Worm (Caenorhabditis elegans): ENCODE results near the gene art-1.
A peak's percentile ranks its signal among the peaks of the same experiment; 100 is the strongest.
"Not testable (repeated sequence)": the region's sequence is repeated elsewhere in the genome, so short reads cannot be mapped to it uniquely, and the experiment has no call there.

The art-1 gene

DNA sequence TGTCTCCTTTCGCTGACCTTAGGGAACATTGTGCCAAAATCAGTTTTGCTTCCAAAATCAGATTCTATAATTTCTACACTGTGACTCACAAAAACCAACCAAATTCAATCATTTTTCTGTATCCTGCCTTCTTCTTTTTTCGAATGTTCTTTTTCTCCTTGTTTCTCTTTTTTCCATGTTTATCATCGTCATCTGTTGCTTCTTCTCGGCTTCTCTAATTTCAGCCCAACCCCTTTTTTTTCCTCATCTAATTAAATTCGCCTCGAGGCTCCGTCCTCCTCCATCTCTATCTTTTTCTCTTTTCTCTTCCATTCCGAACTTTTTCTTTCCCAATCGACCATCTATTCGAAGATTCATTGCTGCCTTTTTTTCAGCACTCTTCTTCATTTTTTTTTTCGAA lies 22.6 kb upstream of the art-1 start, which contains the start of gene unc-104:
unc-104 (plus strand) TSS at position 311 of the 400 bp plus-strand sequence.
- TF ChIP-seq ces-1 (GFP tag; optimal IDR thresholded peaks at IDR 0.05) (peak; percentile 72), ceh-83 (GFP tag; optimal IDR thresholded peaks at IDR 0.05) (no peak), bed-3 (GFP tag; optimal IDR thresholded peaks at IDR 0.05) (no peak), flh-1 (GFP tag; optimal IDR thresholded peaks at IDR 0.05) (no peak), lin-13 (tag; optimal IDR thresholded peaks at IDR 0.05) (no peak)

DNA sequence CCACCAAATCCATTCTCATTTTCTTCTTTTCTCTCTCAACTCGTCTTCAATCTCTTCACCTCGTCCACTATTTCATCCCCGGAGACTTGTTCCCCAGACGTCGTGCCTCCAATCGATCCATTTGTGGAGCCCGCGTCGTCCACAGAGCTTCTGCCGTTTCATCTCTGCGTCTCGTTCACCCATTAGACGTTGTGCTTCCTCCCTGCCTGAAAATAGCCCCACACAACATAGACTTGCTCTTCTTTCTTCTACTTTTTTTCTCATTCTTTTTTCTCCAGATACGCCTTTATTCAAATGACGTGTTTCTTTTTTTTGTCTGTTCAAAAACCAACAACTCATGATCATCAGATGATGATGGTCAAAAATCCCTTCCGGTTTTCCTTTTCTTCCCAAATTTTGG lies 20.9 kb upstream of the art-1 start:
- TF ChIP-seq blmp-1 (tag; optimal IDR thresholded peaks at IDR 0.05) (no peak), ces-1 (GFP tag; optimal IDR thresholded peaks at IDR 0.05) (peak; percentile 71)

DNA sequence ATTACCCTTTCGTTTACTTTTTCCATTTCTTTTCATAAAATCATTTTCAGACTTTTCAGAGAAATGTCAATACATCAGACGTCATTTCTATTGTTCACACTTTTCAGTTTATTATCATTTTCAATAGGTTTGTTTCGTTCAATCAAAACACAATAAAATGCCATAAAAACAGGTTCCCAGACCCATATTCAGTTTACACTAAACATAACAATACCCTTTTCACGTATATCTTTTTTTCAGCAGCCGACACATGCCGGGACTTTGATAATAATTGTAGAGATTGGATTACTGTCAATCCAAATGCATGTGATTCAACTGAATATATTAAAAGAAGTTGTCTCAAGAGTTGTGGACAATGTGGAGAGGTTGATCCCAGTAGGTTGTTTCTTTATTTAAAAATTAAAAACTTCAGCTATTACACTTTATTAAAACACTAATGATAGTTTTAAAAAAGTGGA lies 17.8 kb upstream of the art-1 start, which contains the start of gene C15F1.1:
C15F1.1 (plus strand) TSS at position 51 of the 458 bp plus-strand sequence.
- TF ChIP-seq drap-1 (GFP tag; optimal IDR thresholded peaks at IDR 0.05) = no peak
- no peak for TF ChIP-seq flh-1 (GFP tag; optimal IDR thresholded peaks at IDR 0.05)
- no peak for TF ChIP-seq nhr-2 (tag; optimal IDR thresholded peaks at IDR 0.05)
- TF ChIP-seq M03D4.4 (tag; optimal IDR thresholded peaks at IDR 0.05) = no peak
- TF ChIP-seq nhr-76 (tag; optimal IDR thresholded peaks at IDR 0.05) = no peak
- TF ChIP-seq unc-62 (GFP tag; optimal IDR thresholded peaks at IDR 0.05) = no peak
- TF ChIP-seq ceh-43 (GFP tag; optimal IDR thresholded peaks at IDR 0.05) = no peak
- TF ChIP-seq sptf-1 (tag; optimal IDR thresholded peaks at IDR 0.05) = no peak
- TF ChIP-seq ceh-39 (tag; optimal IDR thresholded peaks at IDR 0.05) = no peak
- no peak for TF ChIP-seq tbx-8 (GFP tag; optimal IDR thresholded peaks at IDR 0.05)
- TF ChIP-seq ceh-83 (GFP tag; optimal IDR thresholded peaks at IDR 0.05) = no peak
- TF ChIP-seq zip-8 (tag; optimal IDR thresholded peaks at IDR 0.05) = no peak

DNA sequence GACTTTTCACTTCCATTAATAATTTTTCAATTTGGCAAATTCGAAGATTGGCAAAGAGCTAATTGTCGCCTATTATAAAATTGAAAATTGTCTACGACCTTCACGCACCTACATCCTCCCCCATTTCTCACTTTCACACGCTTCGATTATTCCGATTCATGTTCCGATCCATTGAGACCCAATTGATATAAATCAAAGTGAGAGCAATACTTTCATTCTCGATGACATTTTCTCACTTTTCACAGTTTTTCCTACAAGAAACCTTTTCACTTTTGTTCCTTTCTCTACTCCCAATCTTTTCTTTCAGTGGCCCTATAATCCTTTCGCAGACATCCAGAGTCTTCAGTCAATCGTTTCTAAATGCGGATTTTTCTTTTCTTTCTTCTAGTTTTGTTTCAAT lies 7.6 kb upstream of the art-1 start, which contains the start of gene C15F1.2:
C15F1.2 (plus strand) TSS at position 308 of the 400 bp plus-strand sequence.
- TF ChIP-seq blmp-1 (tag; optimal IDR thresholded peaks at IDR 0.05) (peak; percentile 44), lin-13 (tag; optimal IDR thresholded peaks at IDR 0.05) (no peak), bed-3 (GFP tag; optimal IDR thresholded peaks at IDR 0.05) (no peak), ces-1 (GFP tag; optimal IDR thresholded peaks at IDR 0.05) (no peak), ham-2 (GFP tag; optimal IDR thresholded peaks at IDR 0.05) (no peak), unc-62 (GFP tag; optimal IDR thresholded peaks at IDR 0.05) (no peak), drap-1 (GFP tag; optimal IDR thresholded peaks at IDR 0.05) (no peak)

DNA sequence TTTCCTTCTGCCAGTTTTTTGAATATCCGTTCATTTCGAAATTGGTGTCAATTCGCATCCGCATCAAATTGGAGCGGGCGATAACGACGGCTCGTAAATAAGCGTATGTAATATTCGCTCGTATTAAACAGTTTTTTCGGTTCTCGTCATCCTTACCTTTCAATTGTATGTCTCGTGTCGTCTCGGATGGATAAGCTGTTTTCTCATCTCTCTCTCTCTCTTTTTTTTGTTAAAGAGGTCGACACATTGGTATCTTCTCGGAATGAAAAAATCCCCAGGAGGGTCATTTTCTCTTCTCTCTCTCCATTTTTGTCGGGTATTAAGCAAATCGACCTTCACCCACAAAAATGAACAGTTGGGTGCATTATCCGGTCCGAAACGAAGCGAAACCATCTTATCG lies 6.9 kb upstream of the art-1 start:
- TF ChIP-seq sem-2 (GFP tag; optimal IDR thresholded peaks at IDR 0.05) (no peak), zip-8 (tag; optimal IDR thresholded peaks at IDR 0.05) (no peak), ceh-39 (tag; optimal IDR thresholded peaks at IDR 0.05) (no peak), elt-1 (tag; optimal IDR thresholded peaks at IDR 0.05; ENCODE audit: borderline replicate concordance, insufficient read depth) (no peak), ceh-83 (GFP tag; optimal IDR thresholded peaks at IDR 0.05) (no peak), mab-5 (tag; optimal IDR thresholded peaks at IDR 0.05) (no peak), flh-1 (GFP tag; optimal IDR thresholded peaks at IDR 0.05) (no peak), drap-1 (GFP tag; optimal IDR thresholded peaks at IDR 0.05) (no peak)

DNA sequence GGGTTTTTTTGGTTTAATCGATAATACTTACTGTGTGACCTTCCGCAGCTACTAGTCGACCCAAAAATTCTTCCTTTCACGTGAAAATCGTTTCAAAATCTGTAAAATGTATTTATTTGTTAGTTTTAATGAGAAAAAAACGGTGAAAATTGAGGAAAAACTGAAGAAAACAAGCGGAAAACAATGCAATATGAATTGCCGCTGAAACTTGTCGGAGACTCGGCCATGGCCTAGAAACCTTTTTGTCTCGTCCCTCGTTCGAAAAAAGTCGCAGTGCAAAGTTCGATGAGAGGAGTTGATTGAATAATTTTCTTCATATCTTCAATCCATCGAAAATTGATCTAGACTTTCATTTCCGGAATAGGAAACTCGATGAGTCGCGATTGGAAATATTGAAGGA lies 5.7 kb upstream of the art-1 start, which contains the start of gene C15F1.8:
C15F1.8 (minus strand) TSS at position 101 of the 400 bp plus-strand sequence.
- not testable (repeated sequence) for TF ChIP-seq unc-62 (GFP tag; optimal IDR thresholded peaks at IDR 0.05); hlh-1 (tag; optimal IDR thresholded peaks at IDR 0.05); tbx-8 (GFP tag; optimal IDR thresholded peaks at IDR 0.05)

DNA sequence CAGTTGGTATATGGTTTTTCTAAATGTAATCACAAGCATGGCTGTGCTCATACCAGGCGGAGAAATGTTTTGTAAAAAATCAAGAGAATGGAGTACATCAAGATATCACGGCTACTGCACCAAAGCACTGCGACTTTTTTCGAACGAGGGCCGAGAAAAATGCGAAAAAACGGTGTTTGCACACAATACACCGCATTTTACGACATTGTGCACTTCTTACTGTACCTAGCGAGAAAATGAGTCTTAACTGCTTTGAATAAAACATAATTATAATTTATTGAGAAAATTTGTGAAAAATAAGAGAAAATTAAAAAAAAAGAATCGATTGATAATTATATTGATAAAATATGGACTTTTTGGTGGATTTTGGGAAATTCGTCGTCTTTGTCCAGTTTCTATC lies 3.7 kb upstream of the art-1 start:
- TF ChIP-seq nhr-76 (tag; optimal IDR thresholded peaks at IDR 0.05) = no peak
- TF ChIP-seq lsy-2 (tag; optimal IDR thresholded peaks at IDR 0.05) = peak; percentile 82
- no peak for TF ChIP-seq tbx-8 (GFP tag; optimal IDR thresholded peaks at IDR 0.05)
- TF ChIP-seq M03D4.4 (tag; optimal IDR thresholded peaks at IDR 0.05) = no peak
- peak; percentile 3 for TF ChIP-seq mep-1 (tag; optimal IDR thresholded peaks at IDR 0.05)
- no peak for TF ChIP-seq mls-2 (tag; optimal IDR thresholded peaks at IDR 0.05)
- TF ChIP-seq ceh-39 (tag; optimal IDR thresholded peaks at IDR 0.05) = no peak

DNA sequence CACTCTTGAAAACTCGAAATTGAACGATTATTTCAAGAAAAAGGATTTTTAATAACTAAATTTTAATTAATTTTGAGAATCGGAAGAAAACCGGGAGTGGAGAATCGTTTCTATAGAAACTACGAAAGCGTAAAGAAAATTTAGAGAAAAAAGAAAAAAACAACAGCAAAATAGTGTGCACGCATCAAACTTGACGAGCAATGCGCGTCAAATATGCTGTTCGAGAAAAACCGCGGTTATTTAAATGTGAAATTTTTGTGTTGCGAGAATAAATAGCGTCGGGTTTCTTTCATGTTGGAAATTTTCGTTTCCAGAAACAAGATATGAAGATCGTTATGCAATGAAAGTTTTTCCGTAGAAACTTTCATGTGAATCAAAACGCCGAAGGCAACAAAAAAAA lies 2.0 kb upstream of the art-1 start:
- no peak for TF ChIP-seq ceh-83 (GFP tag; optimal IDR thresholded peaks at IDR 0.05)
- peak; percentile 26 for TF ChIP-seq mep-1 (tag; optimal IDR thresholded peaks at IDR 0.05)
- TF ChIP-seq unc-39 (tag; optimal IDR thresholded peaks at IDR 0.05) = no peak
- TF ChIP-seq pha-4 (tag; optimal IDR thresholded peaks at IDR 0.05) = peak; percentile 50
- no peak for TF ChIP-seq mls-2 (tag; optimal IDR thresholded peaks at IDR 0.05)
- no peak for TF ChIP-seq cnd-1 (tag; optimal IDR thresholded peaks at IDR 0.05)
- TF ChIP-seq lin-13 (tag; optimal IDR thresholded peaks at IDR 0.05) = peak; percentile 17
- no peak for TF ChIP-seq nhr-28 (tag; optimal IDR thresholded peaks at IDR 0.05)
- TF ChIP-seq sptf-1 (tag; optimal IDR thresholded peaks at IDR 0.05) = no peak
- no peak for TF ChIP-seq unc-120 (tag; optimal IDR thresholded peaks at IDR 0.05; ENCODE audit: poor library complexity, severe bottlenecking)
- TF ChIP-seq nhr-2 (tag; optimal IDR thresholded peaks at IDR 0.05) = no peak
- TF ChIP-seq snpc-4 (tag; optimal IDR thresholded peaks at IDR 0.05) = no peak
- no peak for TF ChIP-seq nhr-76 (tag; optimal IDR thresholded peaks at IDR 0.05)
- peak; percentile 40 for TF ChIP-seq nhr-237 (tag; optimal IDR thresholded peaks at IDR 0.05)
- TF ChIP-seq ces-1 (GFP tag; optimal IDR thresholded peaks at IDR 0.05) = peak; percentile 50
- no peak for TF ChIP-seq zip-8 (tag; optimal IDR thresholded peaks at IDR 0.05)
- TF ChIP-seq hlh-1 (tag; optimal IDR thresholded peaks at IDR 0.05) = no peak
- TF ChIP-seq sem-2 (GFP tag; optimal IDR thresholded peaks at IDR 0.05) = no peak
- no peak for TF ChIP-seq blmp-1 (tag; optimal IDR thresholded peaks at IDR 0.05)
- TF ChIP-seq drap-1 (GFP tag; optimal IDR thresholded peaks at IDR 0.05) = no peak
- TF ChIP-seq mab-5 (tag; optimal IDR thresholded peaks at IDR 0.05) = no peak
- TF ChIP-seq lsy-2 (tag; optimal IDR thresholded peaks at IDR 0.05) = peak; percentile 68
- no peak for TF ChIP-seq M03D4.4 (tag; optimal IDR thresholded peaks at IDR 0.05)
- no peak for TF ChIP-seq ceh-43 (GFP tag; optimal IDR thresholded peaks at IDR 0.05)
- TF ChIP-seq ceh-39 (tag; optimal IDR thresholded peaks at IDR 0.05) = peak; percentile 14
